Fruit fly (Drosophila melanogaster): Measurements from ENCODE around the gene CG16700.

Gene CG16700

dm6 chrX:17111274-17111673 is 19.6 kb downstream of the CG16700 start (continued):
- TF ChIP-seq bcd (GFP tag; optimal IDR thresholded peaks at IDR 0.05) (no peak), CG6272 (GFP tag; IDR thresholded peaks at IDR 0.05) (no peak), ttk (GFP tag; IDR thresholded peaks at IDR 0.05) (no peak), disco-r (GFP tag; optimal IDR thresholded peaks at IDR 0.05) (no peak), Blimp-1 (GFP tag; optimal IDR thresholded peaks at IDR 0.05) (peak; percentile 20), Nf-YC (tag; optimal IDR thresholded peaks at IDR 0.05) (no peak), CG8478 (optimal IDR thresholded peaks at IDR 0.05) (no peak), CG11456 (GFP tag; IDR thresholded peaks at IDR 0.05) (no peak), abd-A (tag; optimal IDR thresholded peaks at IDR 0.05) (no peak), CG4424 (GFP tag; optimal IDR thresholded peaks at IDR 0.05) (peak; percentile 20), ranshi (GFP tag; IDR thresholded peaks at IDR 0.05) (no peak), Fer1 (GFP tag; optimal IDR thresholded peaks at IDR 0.05) (no peak), psq (GFP tag; optimal IDR thresholded peaks at IDR 0.05) (no peak), Hr3 (GFP tag; optimal IDR thresholded peaks at IDR 0.05) (no peak), CG30403 (GFP tag; optimal IDR thresholded peaks at IDR 0.05) (peak; percentile 8), CG2202 (tag; optimal IDR thresholded peaks at IDR 0.05) (no peak), Rfx (GFP tag; IDR thresholded peaks at IDR 0.05) (no peak), prd (optimal IDR thresholded peaks at IDR 0.05) (no peak), prd (GFP tag; IDR thresholded peaks at IDR 0.05) (no peak)

dm6 chrX:17111958-17112953 is 20.6 kb downstream of the CG16700 start:
- peak; percentile 49 for TF ChIP-seq phol (tag; optimal IDR thresholded peaks at IDR 0.05)
- peak; percentile 32 for TF ChIP-seq CG4424 (GFP tag; optimal IDR thresholded peaks at IDR 0.05)
- TF ChIP-seq CG13287 (GFP tag; IDR thresholded peaks at IDR 0.05; ENCODE audit: partially characterized antibody): no peak
- TF ChIP-seq CG7556 (GFP tag; optimal IDR thresholded peaks at IDR 0.05): peak; percentile 13
- TF ChIP-seq Sox102F (GFP tag; optimal IDR thresholded peaks at IDR 0.05): peak; percentile 25
- peak; percentile 43 for TF ChIP-seq gem (tag; optimal IDR thresholded peaks at IDR 0.05)
- peak; percentile 8 for TF ChIP-seq Ssrp (tag; optimal IDR thresholded peaks at IDR 0.05)
- TF ChIP-seq CG4820 (GFP tag; optimal IDR thresholded peaks at IDR 0.05): peak; percentile 23
- TF ChIP-seq CG17912 (GFP tag; optimal IDR thresholded peaks at IDR 0.05): no peak
- TF ChIP-seq lola (GFP tag; optimal IDR thresholded peaks at IDR 0.05): peak in 1 of 3 experiments; percentile 13
- no peak for TF ChIP-seq CG32772 (GFP tag; IDR thresholded peaks at IDR 0.05)
- no peak for TF ChIP-seq zf30C (GFP tag; optimal IDR thresholded peaks at IDR 0.05)
- TF ChIP-seq CG17385 (GFP tag; optimal IDR thresholded peaks at IDR 0.05): no peak
- peak; percentile 36 for TF ChIP-seq Med (GFP tag)
- no peak for TF ChIP-seq CG43689 (GFP tag; IDR thresholded peaks at IDR 0.05)
- TF ChIP-seq Nf-YA (GFP tag; IDR thresholded peaks at IDR 0.05): no peak
- no peak for TF ChIP-seq Gug (GFP tag; IDR thresholded peaks at IDR 0.05)
- peak; percentile 45; the same call in 1 of the 3 replicates for TF ChIP-seq CG17361 (GFP tag; IDR thresholded peaks at IDR 0.05)
- peak; percentile 28 for TF ChIP-seq CG30403 (GFP tag; optimal IDR thresholded peaks at IDR 0.05)
- peak; percentile 16 for TF ChIP-seq CG2712 (tag; optimal IDR thresholded peaks at IDR 0.05)
- TF ChIP-seq CG16863 (GFP tag; optimal IDR thresholded peaks at IDR 0.05): peak; percentile 3
- TF ChIP-seq CG15696 (tag; optimal IDR thresholded peaks at IDR 0.05): peak; percentile 2
- no peak for TF ChIP-seq E2f2 (GFP tag; IDR thresholded peaks at IDR 0.05)
- TF ChIP-seq tio (GFP tag; optimal IDR thresholded peaks at IDR 0.05): peak; percentile 16
- no peak for TF ChIP-seq CG10274 (GFP tag; optimal IDR thresholded peaks at IDR 0.05)
- peak; percentile 0 for TF ChIP-seq stwl (tag; optimal IDR thresholded peaks at IDR 0.05)
- TF ChIP-seq CG18262 (tag; optimal IDR thresholded peaks at IDR 0.05): peak; percentile 31
- 0 out of 3 replicates have a peak, but pooled peaks have one; percentile 12 for TF ChIP-seq row (GFP tag; IDR thresholded peaks at IDR 0.05)
- TF ChIP-seq CG2199 (GFP tag; IDR thresholded peaks at IDR 0.05): 0 out of 3 replicates have a peak, but pooled peaks have one; percentile 42
- no peak for TF ChIP-seq Dfd (GFP tag; optimal IDR thresholded peaks at IDR 0.05)
- no peak for TF ChIP-seq disco-r (GFP tag; optimal IDR thresholded peaks at IDR 0.05)
- no peak for TF ChIP-seq esg (GFP tag; conservative IDR thresholded peaks at IDR 0.05)
- peak; percentile 2 for TF ChIP-seq tin (GFP tag; optimal IDR thresholded peaks at IDR 0.05)
